Fruit fly (Drosophila melanogaster): Measurements from ENCODE around the gene AP-1gamma.

dm6 chrX:9093912-9094311 is 14.6 kb upstream of the AP-1gamma start:
- no peak for TF ChIP-seq psq (optimal IDR thresholded peaks at IDR 0.05)
- TF ChIP-seq Sin3A (optimal IDR thresholded peaks at IDR 0.05): no peak
- TF ChIP-seq h (optimal IDR thresholded peaks at IDR 0.05): no peak
- no peak for TF ChIP-seq Myc (optimal IDR thresholded peaks at IDR 0.05)
- TF ChIP-seq ttk (optimal IDR thresholded peaks at IDR 0.05): no peak
- TF ChIP-seq insv (optimal IDR thresholded peaks at IDR 0.05): no peak
